Worm (Caenorhabditis elegans) whole organism, L4 larva: ENCODE data around the gene metl-6.

Source experiments
- R02D3.7 ChIP-seq: fragments of 150-350 bp; sonication (generic microtip); optimal IDR thresholded peaks from 3 replicates; lab custom pipeline; 2014; ENCODE audit warnings: missing biosample characterization, missing genetic modification characterization
- ama-1 ChIP-seq: fragments of 150-350 bp; optimal IDR thresholded peaks from 2 replicates; lab custom pipeline; 2014; ENCODE audit warnings: inconsistent platforms, mixed read lengths
- fkh-10 ChIP-seq: fragments of 150-350 bp; optimal IDR thresholded peaks from 2 replicates; lab custom pipeline; 2014; ENCODE audit warnings: missing biosample characterization, missing genetic modification reagents, missing genetic modification characterization
- lin-13 ChIP-seq: fragments of 150-350 bp; optimal IDR thresholded peaks from 2 replicates; lab custom pipeline; 2014; ENCODE audit warnings: missing biosample characterization, missing genetic modification reagents, missing genetic modification characterization
- lin-39 ChIP-seq: fragments of 150-350 bp; optimal IDR thresholded peaks from 2 replicates; lab custom pipeline; 2014; ENCODE audit warnings: missing biosample characterization, missing genetic modification reagents, missing genetic modification characterization
- lir-3 ChIP-seq: sonication (generic microtip); optimal IDR thresholded peaks from 2 replicates; lab custom pipeline; 2016; ENCODE audit warnings: mild to moderate bottlenecking, missing genetic modification characterization, missing compliant biosample characterization
- pha-4 ChIP-seq, 2 experiments: fragments of 150-350 bp in 1 of 2; fragments of 200-800 bp in 1 of 2; sonication (Bioruptor generic) in 1 of 2; IDR thresholded peaks in 1 of 2; optimal IDR thresholded peaks in 1 of 2; 2 replicates each; pipeline versions ENCODE4 v1.3.6 to Lab custom; 2014 to 2022; ENCODE audit warnings: missing genetic modification characterization in 2 of 2, missing genetic modification reagents in 2 of 2, missing biosample characterization in 1 of 2, missing compliant biosample characterization in 1 of 2
- skn-1 ChIP-seq: fragments of 150-350 bp; optimal IDR thresholded peaks from 2 replicates; lab custom pipeline; 2014; ENCODE audit warnings: missing biosample characterization, missing genetic modification characterization
- unc-130 ChIP-seq: sonication (generic microtip); optimal IDR thresholded peaks from 2 replicates; lab custom pipeline; 2016; ENCODE audit warnings: missing genetic modification reagents, missing genetic modification characterization, missing compliant biosample characterization
- unc-39 ChIP-seq: sonication (generic microtip); optimal IDR thresholded peaks from 2 replicates; lab custom pipeline; 2017; ENCODE audit warnings: missing biosample characterization, missing genetic modification characterization
- zip-11 ChIP-seq: fragments of 200-800 bp; sonication (Bioruptor generic); IDR thresholded peaks from 2 replicates; pipeline ENCODE4 v1.3.6; 2022; ENCODE audit warnings: missing genetic modification characterization, missing compliant biosample characterization

DNA sequence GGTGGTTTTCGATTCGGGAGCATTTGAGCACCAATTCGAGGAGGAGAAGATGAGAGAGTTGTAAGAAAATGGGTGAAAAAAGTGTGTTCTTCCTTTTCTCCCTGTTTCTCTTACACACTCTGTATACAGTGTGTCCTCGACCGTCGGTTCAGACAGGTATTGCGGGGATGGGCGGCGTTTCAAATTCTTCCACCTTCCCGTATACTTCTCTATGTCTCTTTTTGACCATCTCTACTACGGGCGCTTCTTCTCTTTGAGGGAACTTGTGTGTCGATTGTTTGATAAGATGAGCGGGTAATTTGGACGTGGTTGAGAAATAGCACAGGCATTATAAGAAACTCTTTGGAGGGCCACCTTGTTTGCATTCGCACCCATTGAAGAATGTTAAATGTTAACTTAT lies 33.9 kb downstream of the metl-6 start:
- TF ChIP-seq pha-4 (GFP tag; IDR thresholded peaks at IDR 0.05; lab: Robert Waterston, UW) (no peak), pha-4 (tag; optimal IDR thresholded peaks at IDR 0.05; lab: Kevin White, UChicago) (peak; percentile 13), skn-1 (no peak), lin-13 (peak; percentile 77), unc-130 (GFP tag; lab: Kevin White, UChicago) (no peak), R02D3.7 (tag; lab: Kevin White, UChicago) (no peak), zip-11 (GFP tag; lab: Robert Waterston, UW) (no peak), unc-39 (tag; lab: Kevin White, UChicago) (no peak), fkh-10 (GFP tag; lab: Kevin White, UChicago) (no peak), ama-1 (lab: Kevin White, UChicago) (no peak), lin-39 (tag; lab: Kevin White, UChicago) (no peak), lir-3 (no peak)
